Worm (Caenorhabditis elegans): ENCODE measurements around the gene DH11.5.

DH11.5 gene

ce11 chrII:7948278-7948677 lies 28.1 kb upstream of the DH11.5 start:
- TF ChIP-seq hmg-4 (GFP tag; optimal IDR thresholded peaks at IDR 0.05): no peak
- no peak for TF ChIP-seq ceh-13 (GFP tag; optimal IDR thresholded peaks at IDR 0.05)
- no peak for TF ChIP-seq pes-1 (GFP tag; IDR thresholded peaks at IDR 0.05)
- TF ChIP-seq ets-7 (tag; optimal IDR thresholded peaks at IDR 0.05): no peak
- no peak for TF ChIP-seq tbx-37 (GFP tag; conservative IDR thresholded peaks at IDR 0.05)
- TF ChIP-seq aly-1 (tag; optimal IDR thresholded peaks at IDR 0.05): no peak
- TF ChIP-seq hmbx-1 (tag; optimal IDR thresholded peaks at IDR 0.05): no peak
- TF ChIP-seq F13C5.2 (tag; optimal IDR thresholded peaks at IDR 0.05): no peak
- TF ChIP-seq scrt-1 (GFP tag; IDR thresholded peaks at IDR 0.05): no peak
- no peak for TF ChIP-seq hnd-1 (tag; optimal IDR thresholded peaks at IDR 0.05)
- TF ChIP-seq ceh-36 (tag; optimal IDR thresholded peaks at IDR 0.05): no peak
- no peak for TF ChIP-seq ama-1 (optimal IDR thresholded peaks at IDR 0.05)
- no peak for TF ChIP-seq B0310.2 (tag; optimal IDR thresholded peaks at IDR 0.05)
- TF ChIP-seq tra-4 (tag; optimal IDR thresholded peaks at IDR 0.05): no peak
- TF ChIP-seq tbx-11 (GFP tag; IDR thresholded peaks at IDR 0.05): no peak
- TF ChIP-seq sea-1 (GFP tag; conservative IDR thresholded peaks at IDR 0.05): no peak
- TF ChIP-seq flt-1 (GFP tag; IDR thresholded peaks at IDR 0.05): no peak

DNA sequence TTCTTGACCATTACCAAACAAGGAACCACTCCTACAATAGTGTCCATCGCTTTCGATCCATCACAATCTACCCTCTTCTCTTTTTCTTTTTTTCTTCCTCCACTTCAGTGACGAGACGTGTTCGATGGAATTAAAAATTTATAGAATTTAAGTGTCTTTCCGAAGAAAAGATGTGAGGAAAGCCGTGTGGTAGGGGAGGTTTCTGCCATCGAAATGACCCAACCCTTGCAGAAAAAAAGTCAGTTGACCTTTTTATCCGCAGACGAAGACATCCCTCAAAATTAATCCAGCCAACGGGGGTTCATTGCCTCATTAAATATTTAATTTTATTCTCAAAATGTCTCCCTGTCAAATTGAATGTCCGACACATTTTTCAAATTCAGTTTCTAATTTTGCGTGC lies 20.9 kb upstream of the DH11.5 start:
- TF ChIP-seq tbx-37 (GFP tag; conservative IDR thresholded peaks at IDR 0.05) (no peak), pes-1 (GFP tag; IDR thresholded peaks at IDR 0.05) (no peak), tbx-11 (GFP tag; IDR thresholded peaks at IDR 0.05) (no peak), tra-4 (tag; optimal IDR thresholded peaks at IDR 0.05) (no peak), F13C5.2 (tag; optimal IDR thresholded peaks at IDR 0.05) (no peak), B0310.2 (tag; optimal IDR thresholded peaks at IDR 0.05) (no peak), ceh-36 (tag; optimal IDR thresholded peaks at IDR 0.05) (no peak), hmg-4 (GFP tag; optimal IDR thresholded peaks at IDR 0.05) (no peak), aly-1 (tag; optimal IDR thresholded peaks at IDR 0.05) (no peak), ceh-13 (GFP tag; optimal IDR thresholded peaks at IDR 0.05) (no peak)

DNA sequence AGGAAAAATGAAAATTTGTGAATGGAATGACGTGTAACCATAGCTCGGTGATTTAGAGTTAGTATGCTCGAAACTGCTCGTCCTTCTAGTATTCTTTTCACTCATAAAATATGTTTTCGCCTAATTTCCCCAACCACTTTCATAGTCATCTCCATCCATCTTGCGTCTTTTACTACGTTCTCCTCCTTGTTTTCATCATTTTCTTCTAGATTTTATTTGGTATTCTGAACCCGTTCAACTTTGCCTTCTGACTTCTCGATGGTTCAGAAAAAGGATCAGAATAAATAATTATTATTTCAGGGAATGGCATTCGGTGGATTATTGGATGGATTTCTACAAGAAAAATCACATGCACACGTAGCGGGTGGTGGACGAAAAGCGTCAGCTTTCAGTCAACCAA lies 17.9 kb upstream of the DH11.5 start, which contains the start of gene C04H4.1:
TSS of gene C04H4.1 (plus strand) at position 301 of the 400 bp plus-strand sequence.
- TF ChIP-seq tbx-37 (GFP tag; conservative IDR thresholded peaks at IDR 0.05) (no peak), flt-1 (GFP tag; IDR thresholded peaks at IDR 0.05) (no peak), sea-1 (GFP tag; conservative IDR thresholded peaks at IDR 0.05) (no peak), ama-1 (optimal IDR thresholded peaks at IDR 0.05) (no peak), ceh-13 (GFP tag; optimal IDR thresholded peaks at IDR 0.05) (no peak), F13C5.2 (tag; optimal IDR thresholded peaks at IDR 0.05) (no peak), scrt-1 (GFP tag; IDR thresholded peaks at IDR 0.05) (no peak), tra-4 (tag; optimal IDR thresholded peaks at IDR 0.05) (no peak), ceh-36 (tag; optimal IDR thresholded peaks at IDR 0.05) (no peak), tbx-11 (GFP tag; IDR thresholded peaks at IDR 0.05) (no peak), B0310.2 (tag; optimal IDR thresholded peaks at IDR 0.05) (no peak), hmg-4 (GFP tag; optimal IDR thresholded peaks at IDR 0.05) (no peak), aly-1 (tag; optimal IDR thresholded peaks at IDR 0.05) (no peak), hmbx-1 (tag; optimal IDR thresholded peaks at IDR 0.05) (no peak), ets-7 (tag; optimal IDR thresholded peaks at IDR 0.05) (no peak)

- TF ChIP-seq sea-1 (GFP tag; conservative IDR thresholded peaks at IDR 0.05) (no peak), ets-7 (tag; optimal IDR thresholded peaks at IDR 0.05) (no peak), flt-1 (GFP tag; IDR thresholded peaks at IDR 0.05) (no peak), scrt-1 (GFP tag; IDR thresholded peaks at IDR 0.05) (no peak)
These were observed 14.2 kb upstream of the DH11.5 start for ce11 chrII:7962181-7962580.

DNA sequence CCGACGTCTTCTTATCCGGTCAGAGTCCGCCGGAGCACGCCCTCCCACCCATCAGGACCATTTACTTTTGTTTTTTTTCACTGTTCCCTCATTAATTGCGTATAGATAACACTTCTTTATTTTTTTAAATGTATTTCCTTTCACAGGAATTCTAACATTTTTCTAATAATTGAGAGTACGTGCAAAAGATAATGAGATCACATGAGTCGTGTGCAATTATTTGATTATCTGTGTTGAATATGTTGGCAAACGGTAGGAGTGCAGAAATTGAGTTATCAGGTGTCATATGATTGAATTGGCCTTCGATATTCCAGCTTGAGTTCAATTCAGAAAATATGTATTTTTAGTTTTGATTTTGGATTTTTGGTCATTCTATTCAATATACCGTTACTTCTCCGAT lies 8.0 kb upstream of the DH11.5 start:
- TF ChIP-seq pes-1 (GFP tag; IDR thresholded peaks at IDR 0.05) (no peak), tbx-37 (GFP tag; conservative IDR thresholded peaks at IDR 0.05) (no peak), sea-1 (GFP tag; conservative IDR thresholded peaks at IDR 0.05) (no peak), ceh-36 (tag; optimal IDR thresholded peaks at IDR 0.05) (no peak), tbx-11 (GFP tag; IDR thresholded peaks at IDR 0.05) (no peak), ceh-13 (GFP tag; optimal IDR thresholded peaks at IDR 0.05) (no peak), scrt-1 (GFP tag; IDR thresholded peaks at IDR 0.05) (no peak), tra-4 (tag; optimal IDR thresholded peaks at IDR 0.05) (no peak), flt-1 (GFP tag; IDR thresholded peaks at IDR 0.05) (no peak)

- TF ChIP-seq tbx-37 (GFP tag; conservative IDR thresholded peaks at IDR 0.05) (no peak), ceh-13 (GFP tag; optimal IDR thresholded peaks at IDR 0.05) (no peak), aly-1 (tag; optimal IDR thresholded peaks at IDR 0.05) (no peak), scrt-1 (GFP tag; IDR thresholded peaks at IDR 0.05) (no peak), ets-7 (tag; optimal IDR thresholded peaks at IDR 0.05) (no peak), sea-1 (GFP tag; conservative IDR thresholded peaks at IDR 0.05) (no peak), ceh-36 (tag; optimal IDR thresholded peaks at IDR 0.05) (no peak), pes-1 (GFP tag; IDR thresholded peaks at IDR 0.05) (no peak), hmg-4 (GFP tag; optimal IDR thresholded peaks at IDR 0.05) (no peak), hnd-1 (tag; optimal IDR thresholded peaks at IDR 0.05) (no peak), B0310.2 (tag; optimal IDR thresholded peaks at IDR 0.05) (no peak), F13C5.2 (tag; optimal IDR thresholded peaks at IDR 0.05) (no peak), ama-1 (optimal IDR thresholded peaks at IDR 0.05) (no peak)
These were observed 2.1 kb upstream of the DH11.5 start for ce11 chrII:7974189-7974823.

- TF ChIP-seq flt-1 (GFP tag; IDR thresholded peaks at IDR 0.05) (no peak), scrt-1 (GFP tag; IDR thresholded peaks at IDR 0.05) (no peak), tra-4 (tag; optimal IDR thresholded peaks at IDR 0.05) (no peak), B0310.2 (tag; optimal IDR thresholded peaks at IDR 0.05) (no peak), hmg-4 (GFP tag; optimal IDR thresholded peaks at IDR 0.05) (no peak), tbx-37 (GFP tag; conservative IDR thresholded peaks at IDR 0.05) (no peak), F13C5.2 (tag; optimal IDR thresholded peaks at IDR 0.05) (no peak), hnd-1 (tag; optimal IDR thresholded peaks at IDR 0.05) (no peak), ama-1 (optimal IDR thresholded peaks at IDR 0.05) (no peak), tbx-11 (GFP tag; IDR thresholded peaks at IDR 0.05) (no peak), pes-1 (GFP tag; IDR thresholded peaks at IDR 0.05) (no peak), ceh-36 (tag; optimal IDR thresholded peaks at IDR 0.05) (no peak), sea-1 (GFP tag; conservative IDR thresholded peaks at IDR 0.05) (no peak), hmbx-1 (tag; optimal IDR thresholded peaks at IDR 0.05) (no peak), ceh-13 (GFP tag; optimal IDR thresholded peaks at IDR 0.05) (no peak), aly-1 (tag; optimal IDR thresholded peaks at IDR 0.05) (no peak), ets-7 (tag; optimal IDR thresholded peaks at IDR 0.05) (no peak)
These were observed 1.1 kb downstream of the DH11.5 start for ce11 chrII:7977513-7977912.

Measured in whole organism, early embryonic.